Fruit fly (Drosophila melanogaster) Kc167 (cell line): ENCODE measurements around the gene RpS7.

Source experiments
- Myc ChIP-seq: fragments of >200 bp; optimal IDR thresholded peaks from 2 replicates; lab custom pipeline; 2017; ENCODE audit warnings: missing external identifiers
- Sin3A ChIP-seq: fragments of >200 bp; optimal IDR thresholded peaks from 2 replicates; lab custom pipeline; 2018; ENCODE audit warnings: missing external identifiers
- h ChIP-seq: fragments of >200 bp; optimal IDR thresholded peaks from 3 replicates; lab custom pipeline; 2018; ENCODE audit warnings: missing external identifiers
- insv ChIP-seq: fragments of >200 bp; optimal IDR thresholded peaks from 3 replicates; lab custom pipeline; 2018; ENCODE audit warnings: missing external identifiers
- psq ChIP-seq: fragments of >200 bp; optimal IDR thresholded peaks from 2 replicates; lab custom pipeline; 2017; ENCODE audit warnings: missing external identifiers
- ttk ChIP-seq: sonication (Bioruptor generic); optimal IDR thresholded peaks from 2 replicates; lab custom pipeline; 2017; ENCODE audit warnings: missing external identifiers

Gene RpS7

dm6 chr3R:30174160-30175002 lies 34.4 kb downstream of the RpS7 start, which contains the start of gene Mlc2:
TSS of gene Mlc2 (minus strand) at chr3R:30174551.
- no peak for TF ChIP-seq insv (lab: Kevin White, UChicago)
- TF ChIP-seq Myc (lab: Kevin White, UChicago): no peak
- no peak for TF ChIP-seq Sin3A (lab: Kevin White, UChicago)
- TF ChIP-seq ttk (lab: Kevin White, UChicago): no peak
- no peak for TF ChIP-seq h (lab: Kevin White, UChicago)
- no peak for TF ChIP-seq psq (lab: Kevin White, UChicago)

DNA sequence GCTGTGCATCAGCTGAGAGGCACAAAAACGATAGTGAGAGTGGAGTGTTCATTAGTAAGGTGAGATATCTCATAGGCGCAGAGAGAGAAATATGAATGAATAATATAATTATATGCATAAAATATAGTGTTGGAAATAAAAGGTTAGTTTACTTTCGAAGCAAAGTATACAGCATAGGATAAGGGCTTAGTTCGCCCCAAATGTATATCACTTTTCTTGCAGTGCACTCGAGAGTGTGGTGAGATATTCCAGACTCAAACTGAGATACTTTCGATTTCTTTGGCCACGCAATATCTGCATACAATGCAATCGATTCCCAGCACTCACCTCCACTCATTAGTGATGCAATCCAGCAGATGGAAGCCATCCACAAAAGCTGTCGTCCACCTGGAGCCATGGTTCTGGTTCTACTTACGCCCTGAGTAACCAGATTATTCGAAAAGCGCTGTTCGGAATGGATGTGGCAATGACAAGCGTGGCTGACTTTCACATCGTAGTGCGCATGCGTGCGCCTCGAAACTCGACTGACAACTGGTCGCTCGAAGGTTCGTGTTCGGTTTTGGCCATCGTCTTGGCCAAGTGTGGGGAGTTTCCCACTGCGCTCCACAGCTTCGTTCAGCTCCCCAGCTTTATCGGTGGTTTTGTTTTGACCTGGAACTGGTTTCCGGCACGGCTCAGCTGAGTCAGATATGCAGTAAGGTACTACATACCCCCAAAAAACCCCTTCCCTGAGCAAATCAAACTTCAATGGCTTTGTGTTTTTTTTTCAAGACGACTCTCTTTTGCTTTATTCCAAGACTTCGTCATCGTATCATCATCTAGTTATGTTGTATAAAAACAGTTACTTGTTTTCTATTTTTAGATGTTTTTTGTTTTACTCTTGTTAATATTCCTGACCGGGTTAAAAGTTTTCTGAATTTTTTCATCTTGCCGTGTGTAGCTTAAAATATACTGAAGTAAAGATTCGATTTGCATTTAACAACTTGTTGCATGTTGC lies 37.9 kb downstream of the RpS7 start, which contains the start of gene Rsod:
Gene Rsod, minus strand, starts transcription at position 537 of the 997 bp plus-strand sequence.
- no peak for TF ChIP-seq h (lab: Kevin White, UChicago)
- TF ChIP-seq ttk (lab: Kevin White, UChicago): no peak
- no peak for TF ChIP-seq Myc (lab: Kevin White, UChicago)
- TF ChIP-seq psq (lab: Kevin White, UChicago): no peak
- no peak for TF ChIP-seq Sin3A (lab: Kevin White, UChicago)
- TF ChIP-seq insv (lab: Kevin White, UChicago): no peak

- TF ChIP-seq h (lab: Kevin White, UChicago) (no peak), psq (lab: Kevin White, UChicago) (no peak), ttk (lab: Kevin White, UChicago) (no peak), Myc (lab: Kevin White, UChicago) (no peak), Sin3A (lab: Kevin White, UChicago) (no peak)
Observed at dm6 chr3R:30166159-30166784, 42.5 kb downstream of the RpS7 start, which contains the start of gene VhaAC45RP. TSS of gene VhaAC45RP (minus strand) at chr3R:30166419.

DNA sequence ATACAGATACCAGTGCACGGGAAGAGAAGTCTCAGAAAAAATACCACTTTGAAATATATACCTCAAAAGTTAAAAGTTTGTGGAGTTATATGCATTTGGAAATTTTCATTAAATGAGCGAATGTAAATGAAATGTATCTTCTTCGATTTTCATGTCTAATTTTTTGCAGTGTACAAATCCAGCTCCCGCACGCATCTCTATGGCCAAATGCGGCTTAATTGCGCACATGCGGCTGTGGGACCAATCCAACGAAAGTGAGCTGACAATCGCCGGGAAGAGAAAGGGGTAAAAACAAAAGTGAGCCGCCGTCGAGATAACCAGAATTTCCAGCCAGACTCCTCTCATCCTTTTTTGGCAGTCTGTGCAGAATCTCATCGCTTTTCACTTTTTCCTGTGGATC lies 44.7 kb downstream of the RpS7 start:
- no peak for TF ChIP-seq ttk (lab: Kevin White, UChicago)
- TF ChIP-seq psq (lab: Kevin White, UChicago): no peak
- TF ChIP-seq h (lab: Kevin White, UChicago): no peak
- no peak for TF ChIP-seq insv (lab: Kevin White, UChicago)
- TF ChIP-seq Myc (lab: Kevin White, UChicago): no peak
- TF ChIP-seq Sin3A (lab: Kevin White, UChicago): no peak

DNA sequence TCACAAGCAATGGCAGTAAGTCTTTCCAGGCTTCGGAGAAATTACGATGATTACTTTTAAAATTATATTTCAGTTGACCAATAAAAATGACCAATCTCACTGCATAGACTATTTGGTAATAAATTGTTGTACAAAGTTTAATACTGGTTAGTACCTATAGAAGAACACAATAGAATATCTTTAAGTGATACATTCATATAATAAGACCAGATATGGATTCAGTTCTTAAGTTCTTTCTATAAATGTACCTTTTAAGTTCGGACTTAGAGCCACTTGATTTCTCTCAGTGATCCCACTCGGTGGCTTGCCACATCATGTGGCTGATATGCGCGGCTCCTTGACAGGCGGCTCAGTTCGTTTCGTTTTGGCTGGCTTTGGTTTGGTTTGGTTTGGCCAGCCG lies 45.6 kb downstream of the RpS7 start:
- no peak for TF ChIP-seq h (lab: Kevin White, UChicago)
- TF ChIP-seq psq (lab: Kevin White, UChicago): no peak
- TF ChIP-seq Sin3A (lab: Kevin White, UChicago): no peak

DNA sequence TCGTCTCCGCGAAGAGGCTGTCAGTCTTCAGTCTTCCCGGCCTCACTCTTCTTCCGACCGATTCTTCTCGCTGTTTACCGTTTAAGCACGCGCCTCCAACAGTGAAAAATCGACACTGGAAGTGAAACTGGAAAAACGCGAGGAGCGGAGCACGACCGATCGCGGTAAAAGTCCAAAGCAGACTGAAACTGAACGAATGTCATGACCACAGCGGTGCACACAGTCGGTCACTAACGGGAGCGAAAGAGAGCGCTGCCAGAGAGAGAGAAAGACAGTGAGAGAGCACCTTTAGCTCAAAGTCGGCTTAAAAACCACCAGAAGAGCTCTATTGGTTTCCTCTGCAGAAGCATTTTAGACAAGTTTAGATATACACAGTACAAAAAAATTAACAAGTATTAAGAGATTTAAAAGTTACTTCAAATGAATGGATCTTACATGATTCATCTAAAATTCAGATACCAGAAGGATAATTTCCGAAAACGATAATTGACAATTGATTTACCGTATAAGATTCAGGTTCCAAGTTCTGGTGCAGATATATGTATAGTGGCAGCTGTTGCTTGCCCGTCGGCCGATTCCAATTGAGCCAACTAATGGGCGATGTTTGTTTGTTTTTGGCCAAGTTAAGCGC lies 48.4 kb downstream of the RpS7 start, which contains the start of gene CG11498:
Gene CG11498, minus strand, starts transcription at position 162 of the 631 bp plus-strand sequence.
- TF ChIP-seq h (lab: Kevin White, UChicago) (no peak), Sin3A (lab: Kevin White, UChicago) (no peak), ttk (lab: Kevin White, UChicago) (no peak), insv (lab: Kevin White, UChicago) (no peak), psq (lab: Kevin White, UChicago) (no peak), Myc (lab: Kevin White, UChicago) (no peak)
